Fruit fly (Drosophila melanogaster): ENCODE results near the gene CG43445.

The CG43445 gene

dm6 chr3R:17946246-17946645 is 35.1 kb downstream of the CG43445 start (continued):
- no peak for TF ChIP-seq Nf-YC (tag; optimal IDR thresholded peaks at IDR 0.05)
- no peak for TF ChIP-seq kah (GFP tag; optimal IDR thresholded peaks at IDR 0.05)
- TF ChIP-seq chn (GFP tag; optimal IDR thresholded peaks at IDR 0.05): peak; percentile 60
- TF ChIP-seq MTF-1 (GFP tag; optimal IDR thresholded peaks at IDR 0.05; ENCODE audit: borderline replicate concordance): peak; percentile 3
- 0 out of 3 replicates have a peak, but pooled peaks have one; percentile 35 for TF ChIP-seq CG2889 (GFP tag; IDR thresholded peaks at IDR 0.05)
- peak; percentile 6 for TF ChIP-seq CG12659 (GFP tag; optimal IDR thresholded peaks at IDR 0.05)
- TF ChIP-seq CG4617 (GFP tag; optimal IDR thresholded peaks at IDR 0.05; ENCODE audit: borderline replicate concordance): no peak
- peak; percentile 28; the same call in 1 of the 2 replicates for TF ChIP-seq CG32532 (GFP tag; IDR thresholded peaks at IDR 0.05)
- TF ChIP-seq Xbp1 (GFP tag; optimal IDR thresholded peaks at IDR 0.05): peak; percentile 47
- peak; percentile 4 for TF ChIP-seq Max (GFP tag; optimal IDR thresholded peaks at IDR 0.05)
- TF ChIP-seq D19B (GFP tag; optimal IDR thresholded peaks at IDR 0.05): no peak
- peak; percentile 59; the same call in 1 of the 2 replicates for TF ChIP-seq CG4404 (GFP tag; IDR thresholded peaks at IDR 0.05)
- TF ChIP-seq Elba2 (GFP tag; optimal IDR thresholded peaks at IDR 0.05): no peak
- TF ChIP-seq h (optimal IDR thresholded peaks at IDR 0.05): no peak
- peak; percentile 55; the same call in 1 of the 3 replicates for TF ChIP-seq CG3726 (GFP tag; IDR thresholded peaks at IDR 0.05)
- peak; percentile 60; the same call in 1 of the 2 replicates for TF ChIP-seq ranshi (GFP tag; IDR thresholded peaks at IDR 0.05)
- TF ChIP-seq CG3838 (GFP tag; optimal IDR thresholded peaks at IDR 0.05): no peak
- peak; percentile 11 for TF ChIP-seq da (GFP tag; optimal IDR thresholded peaks at IDR 0.05)
- no peak for TF ChIP-seq CTCF (GFP tag; optimal IDR thresholded peaks at IDR 0.05)
- TF ChIP-seq CG6689 (GFP tag; IDR thresholded peaks at IDR 0.05): peak; percentile 62
- TF ChIP-seq Xrp1 (GFP tag; IDR thresholded peaks at IDR 0.05): peak; percentile 81
- no peak for TF ChIP-seq Hr39 (optimal IDR thresholded peaks at IDR 0.05)
- TF ChIP-seq ac (GFP tag; optimal IDR thresholded peaks at IDR 0.05): no peak
- no peak for TF ChIP-seq CG9797 (GFP tag; optimal IDR thresholded peaks at IDR 0.05)
- no peak for TF ChIP-seq CG34224 (GFP tag; IDR thresholded peaks at IDR 0.05; ENCODE audit: partially characterized antibody)
- TF ChIP-seq CG7745 (tag; optimal IDR thresholded peaks at IDR 0.05): no peak
- peak; percentile 21 for TF ChIP-seq CG8089 (GFP tag; optimal IDR thresholded peaks at IDR 0.05)
- TF ChIP-seq Atf6 (GFP tag; IDR thresholded peaks at IDR 0.05): no peak
- TF ChIP-seq dmrt99B (tag; optimal IDR thresholded peaks at IDR 0.05): peak; percentile 33
- peak; percentile 3 for TF ChIP-seq Abd-B (GFP tag; optimal IDR thresholded peaks at IDR 0.05)
- peak; percentile 41 for TF ChIP-seq CG32772 (GFP tag; IDR thresholded peaks at IDR 0.05)
- TF ChIP-seq CG6791 (GFP tag; IDR thresholded peaks at IDR 0.05; ENCODE audit: partially characterized antibody): no peak
- TF ChIP-seq CHES-1-like (GFP tag; optimal IDR thresholded peaks at IDR 0.05): no peak
- TF ChIP-seq CG10267 (tag; optimal IDR thresholded peaks at IDR 0.05): peak; percentile 62
- TF ChIP-seq slbo (GFP tag; IDR thresholded peaks at IDR 0.05): peak; percentile 35; the same call in 1 of the 2 replicates
- TF ChIP-seq grau (tag; optimal IDR thresholded peaks at IDR 0.05): peak; percentile 56
- no peak for TF ChIP-seq CG30431 (GFP tag; optimal IDR thresholded peaks at IDR 0.05)
- TF ChIP-seq lmd (GFP tag; IDR thresholded peaks at IDR 0.05): peak; percentile 55
- TF ChIP-seq maf-S (GFP tag; optimal IDR thresholded peaks at IDR 0.05): no peak
- no peak for TF ChIP-seq CG11456 (GFP tag; IDR thresholded peaks at IDR 0.05)
- TF ChIP-seq CG10979 (tag; optimal IDR thresholded peaks at IDR 0.05): peak; percentile 82
- no peak for TF ChIP-seq pho (GFP tag; optimal IDR thresholded peaks at IDR 0.05)
- TF ChIP-seq toy (GFP tag; IDR thresholded peaks at IDR 0.05): no peak
- peak; percentile 75 for TF ChIP-seq Spps (tag; optimal IDR thresholded peaks at IDR 0.05)
- TF ChIP-seq ttk (GFP tag; IDR thresholded peaks at IDR 0.05): 0 out of 2 replicates have a peak, but pooled peaks have one; percentile 16
- TF ChIP-seq ara (GFP tag; IDR thresholded peaks at IDR 0.05): peak; percentile 79
- no peak for TF ChIP-seq sna (GFP tag; IDR thresholded peaks at IDR 0.05; ENCODE audit: partially characterized antibody)
- TF ChIP-seq tgo (GFP tag; IDR thresholded peaks at IDR 0.05): peak; percentile 47; the same call in 2 of the 3 replicates
- TF ChIP-seq Hsf (GFP tag; optimal IDR thresholded peaks at IDR 0.05): peak; percentile 62
- no peak for TF ChIP-seq Scr (GFP tag; IDR thresholded peaks at IDR 0.05; ENCODE audit: partially characterized antibody)
- peak; percentile 96 for TF ChIP-seq sens (GFP tag)
- TF ChIP-seq CG8765 (GFP tag; IDR thresholded peaks at IDR 0.05): peak; percentile 46; the same call in 1 of the 2 replicates
- peak; percentile 18 for TF ChIP-seq CG33213 (GFP tag; optimal IDR thresholded peaks at IDR 0.05)

Data from whole organism, embryonic.